Worm (Caenorhabditis elegans): ENCODE measurements around the gene C03H5.9.

Gene C03H5.9

ce11 chrII:374950-375349 is 3.5 kb upstream of the C03H5.9 start, which contains the start of gene C03H5.4:
Gene C03H5.4 (plus strand): TSS chrII:375250.
- TF ChIP-seq ceh-13 (GFP tag; optimal IDR thresholded peaks at IDR 0.05): no peak
- no peak for TF ChIP-seq hnd-1 (tag; optimal IDR thresholded peaks at IDR 0.05)
- TF ChIP-seq ceh-36 (tag; optimal IDR thresholded peaks at IDR 0.05): no peak
- TF ChIP-seq flt-1 (GFP tag; IDR thresholded peaks at IDR 0.05): no peak
- no peak for TF ChIP-seq tra-4 (tag; optimal IDR thresholded peaks at IDR 0.05)
- no peak for TF ChIP-seq hmbx-1 (tag; optimal IDR thresholded peaks at IDR 0.05)
- TF ChIP-seq F13C5.2 (tag; optimal IDR thresholded peaks at IDR 0.05): no peak
- TF ChIP-seq tbx-37 (GFP tag; conservative IDR thresholded peaks at IDR 0.05): no peak
- no peak for TF ChIP-seq hmg-4 (GFP tag; optimal IDR thresholded peaks at IDR 0.05)
- TF ChIP-seq pes-1 (GFP tag; IDR thresholded peaks at IDR 0.05): no peak
- no peak for TF ChIP-seq sea-1 (GFP tag; conservative IDR thresholded peaks at IDR 0.05)
- TF ChIP-seq B0310.2 (tag; optimal IDR thresholded peaks at IDR 0.05): no peak
- no peak for TF ChIP-seq ama-1 (optimal IDR thresholded peaks at IDR 0.05)
- no peak for TF ChIP-seq scrt-1 (GFP tag; IDR thresholded peaks at IDR 0.05)
- no peak for TF ChIP-seq ets-7 (tag; optimal IDR thresholded peaks at IDR 0.05)
- TF ChIP-seq aly-1 (tag; optimal IDR thresholded peaks at IDR 0.05): no peak

DNA sequence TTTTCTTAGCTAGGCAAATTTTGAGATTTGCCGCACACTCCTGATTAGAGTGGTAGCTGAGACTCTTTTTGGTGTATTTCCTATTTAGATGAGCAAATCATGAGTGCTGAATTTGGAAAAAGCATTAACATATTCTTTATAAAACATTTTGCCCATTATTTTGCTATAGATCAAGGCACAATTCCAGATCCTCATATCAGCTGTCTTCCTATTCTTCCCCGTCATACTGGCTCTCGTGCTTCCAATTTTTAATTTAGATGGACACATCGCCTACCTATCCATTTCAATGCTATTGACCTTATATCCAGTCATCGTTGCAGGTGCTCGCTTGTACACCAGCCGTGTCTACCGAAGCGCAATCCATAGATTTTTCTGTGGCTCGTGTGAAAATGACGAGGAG is 1.5 kb downstream of the C03H5.9 start, which contains the start of gene C03H5.7:
Gene C03H5.7, plus strand, starts transcription at position 301 of the 400 bp plus-strand sequence.
- TF ChIP-seq tbx-11 (GFP tag; IDR thresholded peaks at IDR 0.05): no peak
- TF ChIP-seq sea-1 (GFP tag; conservative IDR thresholded peaks at IDR 0.05): no peak
- no peak for TF ChIP-seq ets-7 (tag; optimal IDR thresholded peaks at IDR 0.05)
- TF ChIP-seq hnd-1 (tag; optimal IDR thresholded peaks at IDR 0.05): no peak
- TF ChIP-seq B0310.2 (tag; optimal IDR thresholded peaks at IDR 0.05): no peak
- TF ChIP-seq ceh-36 (tag; optimal IDR thresholded peaks at IDR 0.05): no peak
- no peak for TF ChIP-seq hmbx-1 (tag; optimal IDR thresholded peaks at IDR 0.05)
- TF ChIP-seq scrt-1 (GFP tag; IDR thresholded peaks at IDR 0.05): no peak
- no peak for TF ChIP-seq ceh-13 (GFP tag; optimal IDR thresholded peaks at IDR 0.05)
- TF ChIP-seq pes-1 (GFP tag; IDR thresholded peaks at IDR 0.05): no peak
- no peak for TF ChIP-seq flt-1 (GFP tag; IDR thresholded peaks at IDR 0.05)
- TF ChIP-seq F13C5.2 (tag; optimal IDR thresholded peaks at IDR 0.05): no peak
- TF ChIP-seq hmg-4 (GFP tag; optimal IDR thresholded peaks at IDR 0.05): no peak
- TF ChIP-seq aly-1 (tag; optimal IDR thresholded peaks at IDR 0.05): no peak
- TF ChIP-seq tra-4 (tag; optimal IDR thresholded peaks at IDR 0.05): no peak
- TF ChIP-seq tbx-37 (GFP tag; conservative IDR thresholded peaks at IDR 0.05): no peak
- no peak for TF ChIP-seq ama-1 (optimal IDR thresholded peaks at IDR 0.05)

DNA sequence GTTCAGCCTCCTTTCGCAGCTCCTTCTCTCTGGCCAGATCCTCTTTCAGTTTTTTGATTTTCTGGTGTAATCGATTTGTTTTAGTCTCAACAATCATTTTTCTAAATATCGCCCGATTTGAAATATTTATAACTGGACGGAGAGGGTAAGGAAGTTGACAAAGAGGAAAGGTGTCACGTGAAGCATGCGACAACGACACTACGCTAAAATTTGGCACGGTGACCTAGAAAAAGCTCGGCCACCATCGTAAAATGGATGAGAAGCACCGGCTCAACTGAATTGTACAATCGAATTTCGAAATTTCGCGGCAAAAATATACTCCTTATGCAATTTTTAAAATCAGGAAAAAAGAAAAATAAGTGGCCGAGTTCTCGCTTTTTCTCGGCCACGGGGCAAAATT is 6.8 kb downstream of the C03H5.9 start, which contains the start of gene C03H5.5:
Gene C03H5.5, minus strand, starts transcription at position 101 of the 400 bp plus-strand sequence.
- TF ChIP-seq tbx-11 (GFP tag; IDR thresholded peaks at IDR 0.05): no peak
- no peak for TF ChIP-seq hmg-4 (GFP tag; optimal IDR thresholded peaks at IDR 0.05)
- TF ChIP-seq hnd-1 (tag; optimal IDR thresholded peaks at IDR 0.05): no peak
- no peak for TF ChIP-seq tra-4 (tag; optimal IDR thresholded peaks at IDR 0.05)

- no peak for TF ChIP-seq hnd-1 (tag; optimal IDR thresholded peaks at IDR 0.05)
- no peak for TF ChIP-seq ceh-36 (tag; optimal IDR thresholded peaks at IDR 0.05)
- no peak for TF ChIP-seq ceh-13 (GFP tag; optimal IDR thresholded peaks at IDR 0.05)
- no peak for TF ChIP-seq tra-4 (tag; optimal IDR thresholded peaks at IDR 0.05)
- TF ChIP-seq sea-1 (GFP tag; conservative IDR thresholded peaks at IDR 0.05): no peak
- TF ChIP-seq flt-1 (GFP tag; IDR thresholded peaks at IDR 0.05): no peak
- TF ChIP-seq pes-1 (GFP tag; IDR thresholded peaks at IDR 0.05): no peak
- peak; percentile 84 for TF ChIP-seq F13C5.2 (tag; optimal IDR thresholded peaks at IDR 0.05)
- no peak for TF ChIP-seq ets-7 (tag; optimal IDR thresholded peaks at IDR 0.05)
- TF ChIP-seq ama-1 (optimal IDR thresholded peaks at IDR 0.05): no peak
- TF ChIP-seq aly-1 (tag; optimal IDR thresholded peaks at IDR 0.05): no peak
- no peak for TF ChIP-seq B0310.2 (tag; optimal IDR thresholded peaks at IDR 0.05)
- TF ChIP-seq hmbx-1 (tag; optimal IDR thresholded peaks at IDR 0.05): peak; percentile 4
- TF ChIP-seq tbx-37 (GFP tag; conservative IDR thresholded peaks at IDR 0.05): no peak
- TF ChIP-seq tbx-11 (GFP tag; IDR thresholded peaks at IDR 0.05): 0 out of 2 replicates have a peak, but pooled peaks have one; percentile 23
- no peak for TF ChIP-seq hmg-4 (GFP tag; optimal IDR thresholded peaks at IDR 0.05)
- no peak for TF ChIP-seq scrt-1 (GFP tag; IDR thresholded peaks at IDR 0.05)
These were observed 7.5 kb downstream of the C03H5.9 start, which contains the start of gene C03H5.3 for ce11 chrII:385957-386356. Gene C03H5.3 (plus strand): TSS chrII:386088.

DNA sequence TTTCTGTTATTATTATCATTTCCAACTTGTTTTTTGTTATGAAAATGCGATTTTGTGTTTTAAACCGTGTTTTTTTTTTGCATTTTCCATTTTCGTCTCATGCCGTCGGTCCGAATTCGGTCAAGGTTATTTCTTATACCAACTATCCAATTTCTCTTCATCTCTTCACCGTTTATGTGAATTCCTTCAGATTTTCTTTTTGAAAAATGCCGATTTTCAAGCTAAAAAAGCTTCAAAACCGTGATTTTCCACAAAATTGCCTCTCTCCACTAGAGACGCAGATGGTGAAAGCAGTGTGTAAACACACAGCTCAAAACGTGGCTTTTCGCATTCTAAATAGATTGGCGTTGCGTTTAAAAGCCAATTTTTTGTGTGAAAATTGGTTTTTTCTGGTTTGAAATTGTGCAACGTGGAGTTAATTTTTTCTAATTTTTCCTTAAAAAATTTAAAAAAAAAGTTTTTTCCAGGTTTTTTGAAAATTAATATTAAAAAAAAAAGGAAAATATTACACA is 9.4 kb downstream of the C03H5.9 start:
- TF ChIP-seq ets-7 (tag; optimal IDR thresholded peaks at IDR 0.05) (no peak), tra-4 (tag; optimal IDR thresholded peaks at IDR 0.05) (no peak), ceh-36 (tag; optimal IDR thresholded peaks at IDR 0.05) (no peak), pes-1 (GFP tag; IDR thresholded peaks at IDR 0.05) (no peak)

ce11 chrII:388533-388932 is 10.1 kb downstream of the C03H5.9 start, which contains the start of gene nstp-4:
Gene nstp-4 (plus strand): TSS chrII:388833.
- TF ChIP-seq pes-1 (GFP tag; IDR thresholded peaks at IDR 0.05): no peak
- no peak for TF ChIP-seq sea-1 (GFP tag; conservative IDR thresholded peaks at IDR 0.05)
- no peak for TF ChIP-seq aly-1 (tag; optimal IDR thresholded peaks at IDR 0.05)
- TF ChIP-seq ama-1 (optimal IDR thresholded peaks at IDR 0.05): no peak
- TF ChIP-seq F13C5.2 (tag; optimal IDR thresholded peaks at IDR 0.05): no peak
- TF ChIP-seq ceh-13 (GFP tag; optimal IDR thresholded peaks at IDR 0.05): no peak
- TF ChIP-seq tbx-37 (GFP tag; conservative IDR thresholded peaks at IDR 0.05): no peak
- TF ChIP-seq hnd-1 (tag; optimal IDR thresholded peaks at IDR 0.05): no peak
- TF ChIP-seq tbx-11 (GFP tag; IDR thresholded peaks at IDR 0.05): no peak

- TF ChIP-seq ceh-13 (GFP tag; optimal IDR thresholded peaks at IDR 0.05): no peak
- TF ChIP-seq hnd-1 (tag; optimal IDR thresholded peaks at IDR 0.05): no peak
- no peak for TF ChIP-seq sea-1 (GFP tag; conservative IDR thresholded peaks at IDR 0.05)
These were observed 20.9 kb downstream of the C03H5.9 start, which contains the start of gene C03H5.6 for ce11 chrII:399321-399720. Gene C03H5.6 (minus strand): TSS chrII:399421.

DNA sequence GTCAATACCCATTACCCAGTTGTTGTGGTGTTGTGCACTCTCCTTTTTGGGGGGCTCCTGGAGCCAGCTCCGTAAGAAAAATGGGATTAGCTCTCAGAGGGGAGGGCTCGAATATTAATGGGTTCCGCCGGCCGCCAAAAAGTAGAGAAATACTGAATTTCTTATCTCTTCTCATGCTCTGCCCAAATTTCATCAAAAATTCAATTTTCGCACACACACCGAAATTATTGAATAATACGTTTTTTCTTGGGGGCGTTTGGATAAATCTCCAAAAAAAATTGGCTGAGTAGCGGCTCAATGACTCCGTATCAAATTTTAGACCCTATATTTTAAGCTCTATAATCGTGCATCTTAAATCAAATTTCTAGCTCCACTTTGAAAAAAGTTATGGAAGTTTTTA is 21.7 kb downstream of the C03H5.9 start:
- TF ChIP-seq ceh-13 (GFP tag; optimal IDR thresholded peaks at IDR 0.05): no peak
- TF ChIP-seq flt-1 (GFP tag; IDR thresholded peaks at IDR 0.05): no peak
- TF ChIP-seq ama-1 (optimal IDR thresholded peaks at IDR 0.05): no peak
- no peak for TF ChIP-seq hnd-1 (tag; optimal IDR thresholded peaks at IDR 0.05)
- no peak for TF ChIP-seq tbx-37 (GFP tag; conservative IDR thresholded peaks at IDR 0.05)
